Worm (Caenorhabditis elegans): ENCODE data around the gene sdz-23.

- TF ChIP-seq nhr-77 (tag; optimal IDR thresholded peaks at IDR 0.05) (no peak), aly-2 (tag; optimal IDR thresholded peaks at IDR 0.05) (no peak), sem-4 (tag; optimal IDR thresholded peaks at IDR 0.05) (no peak), nhr-10 (tag; optimal IDR thresholded peaks at IDR 0.05) (no peak), ama-1 (optimal IDR thresholded peaks at IDR 0.05) (no peak), elt-3 (tag; optimal IDR thresholded peaks at IDR 0.05) (no peak), ztf-11 (tag; optimal IDR thresholded peaks at IDR 0.05) (no peak), fos-1 (tag; optimal IDR thresholded peaks at IDR 0.05) (no peak), lsy-2 (tag; optimal IDR thresholded peaks at IDR 0.05) (no peak), lin-39 (tag; optimal IDR thresholded peaks at IDR 0.05) (no peak), ceh-82 (tag; optimal IDR thresholded peaks at IDR 0.05) (no peak), sma-9 (GFP tag; optimal IDR thresholded peaks at IDR 0.05) (no peak), sma-9 (tag; optimal IDR thresholded peaks at IDR 0.05) (no peak), lin-11 (tag; optimal IDR thresholded peaks at IDR 0.05) (no peak), dmd-4 (tag; optimal IDR thresholded peaks at IDR 0.05) (no peak)
These were observed 3.6 kb downstream of the sdz-23 start, which contains the start of gene str-90 for ce11 chrV:8102960-8103359.

Data from whole organism, L2 larva.